Worm (Caenorhabditis elegans) whole organism, L4 larva: ENCODE data around the gene C05C10.2.

Experiments
- D1046.2 ChIP-seq: fragments of 200-800 bp; sonication (Bioruptor generic); IDR thresholded peaks from 2 replicates; pipeline ENCODE4 v1.3.6; 2022; ENCODE audit warnings: missing genetic modification characterization, missing compliant biosample characterization
- F10B5.3 ChIP-seq: sonication (generic microtip); optimal IDR thresholded peaks from 2 replicates; lab custom pipeline; 2016; ENCODE audit warnings: mild to moderate bottlenecking, missing genetic modification characterization, missing compliant biosample characterization
- F26F4.8 ChIP-seq: fragments of 200-800 bp; sonication (Bioruptor generic); conservative IDR thresholded peaks from 2 replicates; pipeline ENCODE4 v1.3.6; 2022; ENCODE audit warnings: missing genetic modification characterization, missing compliant biosample characterization
- R02D3.7 ChIP-seq: fragments of 150-350 bp; sonication (generic microtip); optimal IDR thresholded peaks from 3 replicates; lab custom pipeline; 2014; ENCODE audit warnings: missing biosample characterization, missing genetic modification characterization
- Y105C5A.15 ChIP-seq: fragments of 200-800 bp; sonication (Bioruptor generic); IDR thresholded peaks from 2 replicates; pipeline ENCODE4 v1.3.6; 2022; ENCODE audit warnings: missing genetic modification characterization, missing compliant biosample characterization
- Y5F2A.4 ChIP-seq: fragments of 200-800 bp; sonication (Bioruptor generic); optimal IDR thresholded peaks from 2 replicates; lab custom pipeline; 2018; ENCODE audit warnings: mild to moderate bottlenecking, missing genetic modification characterization, missing compliant biosample characterization
- Y75B8A.6 ChIP-seq: fragments of 200-800 bp; sonication (Bioruptor generic); IDR thresholded peaks from 2 replicates; pipeline ENCODE4 v1.3.6; 2022; ENCODE audit warnings: missing genetic modification reagents, missing genetic modification characterization, missing compliant biosample characterization
- ZK337.2 ChIP-seq: fragments of 200-800 bp; sonication (Bioruptor generic); IDR thresholded peaks from 2 replicates; pipeline ENCODE4 v1.3.6; 2022; ENCODE audit warnings: missing genetic modification reagents, missing genetic modification characterization, missing compliant biosample characterization
- aly-2 ChIP-seq: sonication (generic microtip); optimal IDR thresholded peaks from 2 replicates; lab custom pipeline; 2018; ENCODE audit warnings: missing biosample characterization, missing genetic modification characterization
- ama-1 ChIP-seq: fragments of 150-350 bp; optimal IDR thresholded peaks from 2 replicates; lab custom pipeline; 2014; ENCODE audit warnings: inconsistent platforms, mixed read lengths
- ceh-28 ChIP-seq: fragments of 150-350 bp; optimal IDR thresholded peaks from 2 replicates; lab custom pipeline; 2014; ENCODE audit warnings: missing biosample characterization, missing genetic modification reagents, missing genetic modification characterization
- ceh-32 ChIP-seq: sonication (generic microtip); optimal IDR thresholded peaks from 2 replicates; lab custom pipeline; 2016; ENCODE audit warnings: mild to moderate bottlenecking, missing genetic modification characterization, missing compliant biosample characterization; ENCODE audit not compliant: poor library complexity
- ctbp-1 ChIP-seq: fragments of 200-800 bp; sonication (Bioruptor generic); IDR thresholded peaks from 2 replicates; pipeline ENCODE4 v1.3.6; 2022; ENCODE audit warnings: missing genetic modification reagents, missing genetic modification characterization, missing compliant biosample characterization
- daf-16 ChIP-seq, 3 experiments: sonication (generic microtip); optimal IDR thresholded peaks; 2 replicates each; lab custom pipeline; 2016 to 2017; ENCODE audit warnings: missing genetic modification characterization in 3 of 3, missing genetic modification reagents in 3 of 3, mild to moderate bottlenecking in 2 of 3, missing compliant biosample characterization in 2 of 3, missing biosample characterization in 1 of 3, moderate library complexity in 1 of 3
- daf-19 ChIP-seq: fragments of 200-800 bp; sonication (Bioruptor generic); conservative IDR thresholded peaks from 2 replicates; pipeline ENCODE4 v1.3.6; 2022; ENCODE audit warnings: missing genetic modification characterization, missing compliant biosample characterization
- dmd-8 ChIP-seq: fragments of 200-800 bp; sonication (Bioruptor generic); IDR thresholded peaks from 2 replicates; pipeline ENCODE4 v1.3.6; 2022; ENCODE audit warnings: missing genetic modification characterization, missing compliant biosample characterization
- dpl-1 ChIP-seq: fragments of 150-350 bp; optimal IDR thresholded peaks from 2 replicates; lab custom pipeline; 2014; ENCODE audit warnings: missing biosample characterization, missing genetic modification reagents, missing genetic modification characterization
- duxl-1 ChIP-seq: sonication (generic microtip); optimal IDR thresholded peaks from 2 replicates; lab custom pipeline; 2016; ENCODE audit warnings: mild to moderate bottlenecking, missing genetic modification characterization, moderate library complexity, missing compliant biosample characterization; ENCODE audit not compliant: poor library complexity
- egl-27 ChIP-seq: sonication (generic microtip); optimal IDR thresholded peaks from 3 replicates; lab custom pipeline; 2017; ENCODE audit warnings: missing biosample characterization, missing genetic modification reagents, missing genetic modification characterization
- egl-43 ChIP-seq: fragments of 200-800 bp; sonication (Bioruptor generic); IDR thresholded peaks from 2 replicates; pipeline ENCODE4 v1.3.6; 2022; ENCODE audit warnings: missing genetic modification reagents, missing genetic modification characterization, missing compliant biosample characterization
- fos-1 ChIP-seq: fragments of 150-350 bp; optimal IDR thresholded peaks from 2 replicates; lab custom pipeline; 2014; ENCODE audit warnings: missing biosample characterization, missing genetic modification characterization
- hif-1 ChIP-seq, 2 experiments: sonication (generic microtip); optimal IDR thresholded peaks; 2 replicates each; lab custom pipeline; 2016 to 2017; ENCODE audit warnings: missing compliant biosample characterization in 2 of 2, missing genetic modification characterization in 2 of 2, missing genetic modification reagents in 2 of 2, missing genotype in 2 of 2, mild to moderate bottlenecking in 1 of 2
- lin-1 ChIP-seq: fragments of 200-800 bp; sonication (Bioruptor generic); IDR thresholded peaks from 2 replicates; pipeline ENCODE4 v1.3.6; 2022; ENCODE audit warnings: missing genetic modification reagents, missing genetic modification characterization, missing compliant biosample characterization
- lsy-2 ChIP-seq, 2 experiments: fragments of 150-350 bp in 1 of 2; sonication (generic microtip) in 1 of 2; optimal IDR thresholded peaks; 2 replicates each; lab custom pipeline; 2014 to 2017; ENCODE audit warnings: missing biosample characterization in 2 of 2, missing genetic modification characterization in 2 of 2
- madf-5 ChIP-seq, 2 experiments: fragments of 200-800 bp; sonication (Bioruptor generic); IDR thresholded peaks; 2 replicates each; pipeline ENCODE4 v1.3.6; 2022; ENCODE audit warnings: missing compliant biosample characterization in 2 of 2, missing genetic modification characterization in 2 of 2
- madf-9 ChIP-seq: fragments of 200-800 bp; sonication (Bioruptor generic); conservative IDR thresholded peaks from 2 replicates; pipeline ENCODE4 v1.3.6; 2022; ENCODE audit warnings: missing genetic modification reagents, missing genetic modification characterization, missing compliant biosample characterization
- mdl-1 ChIP-seq, 2 experiments: fragments of 150-350 bp in 1 of 2; sonication (generic microtip) in 1 of 2; optimal IDR thresholded peaks; 2 replicates each; lab custom pipeline; 2014 to 2017; ENCODE audit warnings: missing biosample characterization in 2 of 2, missing genetic modification characterization in 2 of 2
- mdt-29 ChIP-seq: fragments of 200-800 bp; sonication (Bioruptor generic); IDR thresholded peaks from 2 replicates; pipeline ENCODE4 v1.3.6; 2022; ENCODE audit warnings: missing genetic modification reagents, missing genetic modification characterization, missing compliant biosample characterization
- mes-2 ChIP-seq: sonication (generic microtip); optimal IDR thresholded peaks from 2 replicates; lab custom pipeline; 2016; ENCODE audit warnings: missing genotype, mild to moderate bottlenecking, missing genetic modification characterization, missing compliant biosample characterization; ENCODE audit not compliant: poor library complexity, severe bottlenecking
- mxl-3 ChIP-seq: fragments of 200-800 bp; sonication (Bioruptor generic); optimal IDR thresholded peaks from 2 replicates; lab custom pipeline; 2018; ENCODE audit warnings: mild to moderate bottlenecking, missing genetic modification characterization, missing compliant biosample characterization
- nhr-10 ChIP-seq: fragments of 150-350 bp; optimal IDR thresholded peaks from 2 replicates; lab custom pipeline; 2014; ENCODE audit warnings: missing biosample characterization, missing genetic modification characterization
- nhr-25 ChIP-seq: sonication (generic microtip); optimal IDR thresholded peaks from 2 replicates; lab custom pipeline; 2017; ENCODE audit warnings: missing genetic modification characterization, mild to moderate bottlenecking, missing compliant biosample characterization, antibody characterized with exemption, moderate library complexity, borderline replicate concordance; ENCODE audit not compliant: insufficient read depth
- nhr-28 ChIP-seq: fragments of 150-350 bp; optimal IDR thresholded peaks from 2 replicates; lab custom pipeline; 2014; ENCODE audit warnings: missing biosample characterization, missing genetic modification characterization
- nhr-41 ChIP-seq: fragments of 200-800 bp; sonication (Bioruptor generic); IDR thresholded peaks from 2 replicates; pipeline ENCODE4 v1.3.6; 2022; ENCODE audit warnings: missing genetic modification reagents, missing genetic modification characterization, missing compliant biosample characterization
- nhr-6 ChIP-seq: fragments of 150-350 bp; optimal IDR thresholded peaks from 2 replicates; lab custom pipeline; 2014; ENCODE audit warnings: missing biosample characterization, missing genetic modification characterization
- pha-4 ChIP-seq, 2 experiments: fragments of 150-350 bp in 1 of 2; fragments of 200-800 bp in 1 of 2; sonication (Bioruptor generic) in 1 of 2; IDR thresholded peaks in 1 of 2; optimal IDR thresholded peaks in 1 of 2; 2 replicates each; pipeline versions ENCODE4 v1.3.6 to Lab custom; 2014 to 2022; ENCODE audit warnings: missing genetic modification characterization in 2 of 2, missing genetic modification reagents in 2 of 2, missing biosample characterization in 1 of 2, missing compliant biosample characterization in 1 of 2
- pqm-1 ChIP-seq: sonication (generic microtip); optimal IDR thresholded peaks from 2 replicates; lab custom pipeline; 2017; ENCODE audit warnings: missing biosample characterization, missing genetic modification characterization
- rbr-2 ChIP-seq: sonication (generic microtip); optimal IDR thresholded peaks from 2 replicates; lab custom pipeline; 2016; ENCODE audit warnings: missing genotype, missing genetic modification characterization, missing compliant biosample characterization
- snpc-4 ChIP-seq: fragments of 150-350 bp; optimal IDR thresholded peaks from 2 replicates; lab custom pipeline; 2014; ENCODE audit warnings: missing biosample characterization, missing genetic modification characterization
- spr-1 ChIP-seq: sonication (generic microtip); optimal IDR thresholded peaks from 2 replicates; lab custom pipeline; 2016; ENCODE audit warnings: mild to moderate bottlenecking, missing genetic modification characterization, missing compliant biosample characterization
- tag-97 ChIP-seq: fragments of 200-800 bp; sonication (Bioruptor generic); IDR thresholded peaks from 2 replicates; pipeline ENCODE4 v1.3.6; 2022; ENCODE audit warnings: missing genetic modification characterization, missing compliant biosample characterization
- zag-1 ChIP-seq: fragments of 150-350 bp; optimal IDR thresholded peaks from 2 replicates; lab custom pipeline; 2014; ENCODE audit warnings: missing biosample characterization, missing genetic modification characterization
- ztf-11 ChIP-seq: fragments of 150-350 bp; optimal IDR thresholded peaks from 2 replicates; lab custom pipeline; 2014; ENCODE audit warnings: missing biosample characterization, missing genetic modification characterization

The C05C10.2 gene

ce11 chrII:9974967-9975366 lies 52.9 kb downstream of the C05C10.2 start, which contains the start of gene aakg-5 (continued):
- TF ChIP-seq duxl-1 (no peak), mdl-1 (tag; optimal IDR thresholded peaks at IDR 0.05; lab: Kevin White, UChicago) (peak; percentile 5 to 79), ctbp-1 (peak; percentile 63), nhr-10 (peak; percentile 34), lin-1 (GFP tag; lab: Robert Waterston, UW) (peak; percentile 71), dpl-1 (peak; percentile 63), snpc-4 (tag; lab: Kevin White, UChicago) (no peak), madf-9 (GFP tag; lab: Robert Waterston, UW) (no peak), dmd-8 (GFP tag; lab: Robert Waterston, UW) (no peak), nhr-28 (tag; lab: Kevin White, UChicago) (peak; percentile 86), daf-19 (no peak), spr-1 (tag; lab: Kevin White, UChicago) (peak; percentile 19), mdt-29 (no peak), Y75B8A.6 (GFP tag; lab: Robert Waterston, UW) (0 out of 2 replicates have a peak, but pooled peaks have one; percentile 41), madf-5 (GFP tag; IDR thresholded peaks at IDR 0.05; lab: Robert Waterston, UW) (0 out of 4 replicates have a peak, but pooled peaks of 1 of the 2 experiments have one; percentile 9), F10B5.3 (no peak), lsy-2 (tag; optimal IDR thresholded peaks at IDR 0.05; lab: Kevin White, UChicago) (peak; percentile 25 to 82), egl-43 (no peak), ama-1 (lab: Kevin White, UChicago) (no peak), Y105C5A.15 (GFP tag; lab: Robert Waterston, UW) (no peak), daf-16 (GFP tag; optimal IDR thresholded peaks at IDR 0.05; lab: Kevin White, UChicago) (peak; percentile 22 to 63), daf-16 (tag; optimal IDR thresholded peaks at IDR 0.05; lab: Kevin White, UChicago) (peak; percentile 87), D1046.2 (no peak), nhr-41 (GFP tag; lab: Robert Waterston, UW) (0 out of 2 replicates have a peak, but pooled peaks have one; percentile 28), pqm-1 (tag; lab: Kevin White, UChicago) (peak; percentile 32), nhr-25 (tag; lab: Kevin White, UChicago) (peak; percentile 88), mxl-3 (peak; percentile 55), ceh-28 (tag; lab: Kevin White, UChicago) (no peak), rbr-2 (tag; lab: Kevin White, UChicago) (peak; percentile 70)

- TF ChIP-seq pha-4 (GFP tag; IDR thresholded peaks at IDR 0.05; lab: Robert Waterston, UW) (no peak), pha-4 (tag; optimal IDR thresholded peaks at IDR 0.05; lab: Kevin White, UChicago) (no peak), ceh-32 (tag; lab: Kevin White, UChicago) (no peak), mes-2 (no peak), zag-1 (tag; lab: Kevin White, UChicago) (no peak), aly-2 (tag; lab: Kevin White, UChicago) (no peak), rbr-2 (tag; lab: Kevin White, UChicago) (no peak), fos-1 (tag; lab: Kevin White, UChicago) (no peak), ZK337.2 (GFP tag; lab: Robert Waterston, UW) (no peak), R02D3.7 (no peak), egl-27 (tag; lab: Kevin White, UChicago) (no peak), nhr-6 (no peak), tag-97 (GFP tag; lab: Robert Waterston, UW) (no peak), D1046.2 (no peak), ztf-11 (tag; lab: Kevin White, UChicago) (no peak), hif-1 (tag; optimal IDR thresholded peaks at IDR 0.05; lab: Kevin White, UChicago) (no peak), F26F4.8 (GFP tag; lab: Robert Waterston, UW) (no peak), Y5F2A.4 (GFP tag; lab: Kevin White, UChicago) (no peak)
- TF ChIP-seq, all 104 proteins: peak for 0
Measured at ce11 chrII:9976405-9976804, 54.4 kb downstream of the C05C10.2 start, which contains the start of gene R53.8. TSS of gene R53.8 (plus strand) at chrII:9976705.
